Fruit fly (Drosophila melanogaster) whole organism, embryonic: Measurements from ENCODE around the gene CG13026.
A peak's percentile ranks its signal among the peaks of the same experiment; 100 is the strongest.

ENCODE experiments used
- CG10274 ChIP-seq: fragments of 200-800 bp; sonication (Bioruptor generic); optimal IDR thresholded peaks from 3 replicates; lab custom pipeline; 2017; ENCODE audit warnings: missing biosample characterization, mild to moderate bottlenecking, missing genetic modification characterization
- CG10366 ChIP-seq: fragments of 200-800 bp; sonication (Bioruptor generic); IDR thresholded peaks from 2 replicates; pipeline ENCODE4 v1.3.6; 2022; ENCODE audit warnings: missing biosample characterization, missing genetic modification characterization
- CG12219 ChIP-seq: fragments of 200-800 bp; sonication (Bioruptor generic); optimal IDR thresholded peaks from 3 replicates; lab custom pipeline; 2018; ENCODE audit warnings: missing biosample characterization, mild to moderate bottlenecking, missing genetic modification characterization
- CG12236 ChIP-seq: fragments of 200-800 bp; sonication (Bioruptor generic); optimal IDR thresholded peaks from 2 replicates; lab custom pipeline; 2016; ENCODE audit warnings: missing biosample characterization, missing genetic modification characterization
- CG1233 ChIP-seq: fragments of 200-800 bp; sonication (Bioruptor generic); optimal IDR thresholded peaks from 4 replicates; lab custom pipeline; 2018; ENCODE audit warnings: missing biosample characterization, mild to moderate bottlenecking, missing genetic modification characterization
- CG13424 ChIP-seq: fragments of 200-800 bp; sonication (Bioruptor generic); optimal IDR thresholded peaks from 2 replicates; lab custom pipeline; 2019; ENCODE audit warnings: missing biosample characterization, mild to moderate bottlenecking, missing genetic modification characterization, moderate library complexity
- CG13624 ChIP-seq: fragments of 200-800 bp; sonication (Bioruptor generic); optimal IDR thresholded peaks from 2 replicates; lab custom pipeline; 2016; ENCODE audit warnings: missing biosample characterization, missing genetic modification characterization
- CG14710 ChIP-seq: fragments of 200-800 bp; sonication (Bioruptor generic); optimal IDR thresholded peaks from 3 replicates; lab custom pipeline; 2019; ENCODE audit warnings: missing biosample characterization, mild to moderate bottlenecking, missing genetic modification characterization, moderate library complexity
- CG15073 ChIP-seq: fragments of 200-800 bp; sonication (Bioruptor generic); optimal IDR thresholded peaks from 2 replicates; lab custom pipeline; 2016; ENCODE audit warnings: missing biosample characterization, missing genetic modification characterization
- CG18619 ChIP-seq: fragments of 200-800 bp; sonication (Bioruptor generic); optimal IDR thresholded peaks from 3 replicates; lab custom pipeline; 2017; ENCODE audit warnings: missing biosample characterization, mild to moderate bottlenecking, missing genetic modification characterization
- CG30403 ChIP-seq: fragments of 200-800 bp; sonication (Bioruptor generic); optimal IDR thresholded peaks from 3 replicates; lab custom pipeline; 2016; ENCODE audit warnings: missing biosample characterization, missing genetic modification characterization
- CG3281 ChIP-seq: fragments of 200-800 bp; sonication (Bioruptor generic); optimal IDR thresholded peaks from 3 replicates; lab custom pipeline; 2017; ENCODE audit warnings: missing biosample characterization, mild to moderate bottlenecking, missing genetic modification characterization
- CG4328 ChIP-seq: fragments of 200-800 bp; sonication (Bioruptor generic); optimal IDR thresholded peaks from 3 replicates; lab custom pipeline; 2017; ENCODE audit warnings: missing biosample characterization, missing genetic modification reagents, missing genetic modification characterization
- CG4854 ChIP-seq: fragments of 200-800 bp; sonication (Bioruptor generic); optimal IDR thresholded peaks from 2 replicates; lab custom pipeline; 2016; ENCODE audit warnings: missing biosample characterization, missing genetic modification characterization, inconsistent platforms
- CG7928 ChIP-seq: fragments of 200-800 bp; sonication (Bioruptor generic); optimal IDR thresholded peaks from 2 replicates; lab custom pipeline; 2017; ENCODE audit warnings: missing biosample characterization, mild to moderate bottlenecking, missing genetic modification characterization
- CG8089 ChIP-seq: fragments of 200-800 bp; sonication (Bioruptor generic); optimal IDR thresholded peaks from 3 replicates; lab custom pipeline; 2016; ENCODE audit warnings: missing biosample characterization, missing genetic modification characterization
- CG8944 ChIP-seq: fragments of 200-800 bp; sonication (Bioruptor generic); optimal IDR thresholded peaks from 3 replicates; lab custom pipeline; 2016; ENCODE audit warnings: missing biosample characterization, missing genetic modification characterization
- CG9215 ChIP-seq: fragments of 200-800 bp; sonication (Bioruptor generic); IDR thresholded peaks from 2 replicates; pipeline ENCODE4 v1.3.6; 2022; ENCODE audit warnings: missing biosample characterization, missing genetic modification characterization
- CG9797 ChIP-seq: fragments of 200-800 bp; sonication (Bioruptor generic); optimal IDR thresholded peaks from 3 replicates; lab custom pipeline; 2018; ENCODE audit warnings: missing biosample characterization, mild to moderate bottlenecking, missing genetic modification characterization
- CkIIα-i1 ChIP-seq: fragments of 200-800 bp; sonication (Bioruptor generic); IDR thresholded peaks from 2 replicates; pipeline ENCODE4 v1.3.6; 2022; ENCODE audit warnings: missing biosample characterization, missing genetic modification characterization
- Dbx ChIP-seq: fragments of 200-800 bp; sonication (Bioruptor generic); IDR thresholded peaks from 3 replicates; pipeline ENCODE4 v1.3.6; 2022; ENCODE audit warnings: missing biosample characterization, missing genetic modification characterization
- Deaf1 ChIP-seq: fragments of 200-800 bp; optimal IDR thresholded peaks from 3 replicates; lab custom pipeline; 2019; ENCODE audit warnings: missing biosample characterization, mild to moderate bottlenecking, missing genetic modification characterization, moderate library complexity
- Dip2 ChIP-seq: fragments of 200-800 bp; sonication (Bioruptor generic); IDR thresholded peaks from 2 replicates; pipeline ENCODE4 v1.3.6; 2022; ENCODE audit warnings: missing biosample characterization, missing genetic modification characterization
- Elba2 ChIP-seq: fragments of 200-800 bp; sonication (Bioruptor generic); optimal IDR thresholded peaks from 3 replicates; lab custom pipeline; 2016; ENCODE audit warnings: missing biosample characterization, missing genetic modification characterization
- Fer2 ChIP-seq: fragments of 200-800 bp; sonication (Bioruptor generic); optimal IDR thresholded peaks from 2 replicates; lab custom pipeline; 2018; ENCODE audit warnings: missing biosample characterization, mild to moderate bottlenecking, missing genetic modification characterization, moderate library complexity
- Mes4 ChIP-seq: fragments of 200-800 bp; sonication (Bioruptor generic); optimal IDR thresholded peaks from 2 replicates; lab custom pipeline; 2016; ENCODE audit warnings: missing biosample characterization, missing genetic modification characterization
- Optix ChIP-seq: fragments of 200-800 bp; sonication (Bioruptor generic); IDR thresholded peaks from 3 replicates; pipeline ENCODE4 v1.3.6; 2022; ENCODE audit warnings: missing biosample characterization, missing genetic modification characterization
- Sry-β ChIP-seq: fragments of 200-800 bp; sonication (Bioruptor generic); optimal IDR thresholded peaks from 2 replicates; lab custom pipeline; 2018; ENCODE audit warnings: missing biosample characterization, mild to moderate bottlenecking, missing genetic modification characterization, moderate library complexity
- Sry-δ ChIP-seq: fragments of 200-800 bp; sonication (Bioruptor generic); optimal IDR thresholded peaks from 2 replicates; lab custom pipeline; 2016; ENCODE audit warnings: missing biosample characterization, missing genetic modification characterization
- Ssrp ChIP-seq: fragments of 200-800 bp; sonication (Bioruptor generic); optimal IDR thresholded peaks from 2 replicates; lab custom pipeline; 2018; ENCODE audit warnings: missing biosample characterization, mild to moderate bottlenecking, missing genetic modification characterization, moderate library complexity
- Taf1 ChIP-seq: fragments of 200-800 bp; sonication (Bioruptor generic); IDR thresholded peaks from 2 replicates; pipeline ENCODE4 v1.3.6; 2022; ENCODE audit warnings: missing biosample characterization, missing genetic modification characterization
- abd-A ChIP-seq: fragments of 200-800 bp; sonication (Bioruptor generic); optimal IDR thresholded peaks from 3 replicates; lab custom pipeline; 2019; ENCODE audit warnings: missing biosample characterization, mild to moderate bottlenecking, missing genetic modification characterization, moderate library complexity
- amos ChIP-seq: fragments of 200-800 bp; sonication (Bioruptor generic); IDR thresholded peaks from 2 replicates; pipeline ENCODE4 v1.3.6; 2022; ENCODE audit warnings: missing biosample characterization, missing genetic modification characterization; ENCODE audit not compliant: partially characterized antibody
- ash1 ChIP-seq: fragments of 200-800 bp; sonication (Bioruptor generic); optimal IDR thresholded peaks from 2 replicates; lab custom pipeline; 2018; ENCODE audit warnings: missing biosample characterization, mild to moderate bottlenecking, missing genetic modification characterization
- bigmax ChIP-seq: fragments of 200-800 bp; sonication (Bioruptor generic); optimal IDR thresholded peaks from 2 replicates; lab custom pipeline; 2018; ENCODE audit warnings: missing biosample characterization, mild to moderate bottlenecking, missing genetic modification characterization
- br ChIP-seq: fragments of >200 bp; optimal IDR thresholded peaks from 2 replicates; lab custom pipeline; 2017
- btn ChIP-seq: fragments of 200-800 bp; sonication (Bioruptor generic); optimal IDR thresholded peaks from 2 replicates; lab custom pipeline; 2016; ENCODE audit warnings: missing biosample characterization, missing genetic modification characterization
- crc ChIP-seq: fragments of 200-800 bp; sonication (Bioruptor generic); optimal IDR thresholded peaks from 2 replicates; lab custom pipeline; 2016; ENCODE audit warnings: missing biosample characterization, missing genetic modification characterization
- en ChIP-seq: fragments of 200-800 bp; sonication (Bioruptor generic); optimal IDR thresholded peaks from 2 replicates; lab custom pipeline; 2016; ENCODE audit warnings: missing biosample characterization, missing genetic modification characterization
- ewg ChIP-seq: fragments of 200-800 bp; sonication (Bioruptor generic); optimal IDR thresholded peaks from 3 replicates; lab custom pipeline; 2017; ENCODE audit warnings: mild to moderate bottlenecking, missing biosample characterization, missing genetic modification reagents, missing genetic modification characterization
- exex ChIP-seq: fragments of 200-800 bp; sonication (Bioruptor generic); optimal IDR thresholded peaks from 4 replicates; lab custom pipeline; 2018; ENCODE audit warnings: missing biosample characterization, mild to moderate bottlenecking, missing genetic modification characterization, moderate library complexity
- hb ChIP-seq: fragments of 200-800 bp; sonication (Bioruptor generic); IDR thresholded peaks from 3 replicates; pipeline ENCODE4 v1.3.6; 2022; ENCODE audit warnings: missing biosample characterization, missing genetic modification characterization; ENCODE audit not compliant: partially characterized antibody
- jing ChIP-seq: fragments of 200-800 bp; sonication (Bioruptor generic); optimal IDR thresholded peaks from 2 replicates; lab custom pipeline; 2018; ENCODE audit warnings: missing biosample characterization, mild to moderate bottlenecking, missing genetic modification characterization
- org-1 ChIP-seq: fragments of 200-800 bp; sonication (Bioruptor generic); optimal IDR thresholded peaks from 2 replicates; lab custom pipeline; 2017; ENCODE audit warnings: missing biosample characterization, missing genetic modification characterization
- pho ChIP-seq: fragments of 200-800 bp; sonication (Bioruptor generic); optimal IDR thresholded peaks from 2 replicates; lab custom pipeline; 2016; ENCODE audit warnings: missing biosample characterization, missing genetic modification characterization
- phol ChIP-seq: fragments of 200-800 bp; sonication (Bioruptor generic); optimal IDR thresholded peaks from 3 replicates; lab custom pipeline; 2018; ENCODE audit warnings: missing biosample characterization, mild to moderate bottlenecking, missing genetic modification characterization, moderate library complexity
- psq ChIP-seq: fragments of 200-800 bp; sonication (Bioruptor generic); optimal IDR thresholded peaks from 2 replicates; lab custom pipeline; 2017; ENCODE audit warnings: missing biosample characterization, missing genetic modification characterization
- sens ChIP-seq: fragments of 200-800 bp; sonication (Bioruptor generic); peaks from one replicate; lab custom pipeline; 2016; ENCODE audit warnings: missing biosample characterization, missing genetic modification characterization
- shn ChIP-seq: fragments of 200-800 bp; sonication (Bioruptor generic); optimal IDR thresholded peaks from 3 replicates; lab custom pipeline; 2016; ENCODE audit warnings: missing biosample characterization, missing genetic modification characterization
- ttk ChIP-seq: fragments of 200-800 bp; sonication (Bioruptor generic); IDR thresholded peaks from 2 replicates; pipeline ENCODE4 v2.1.2; 2022; ENCODE audit warnings: missing biosample characterization, missing genetic modification characterization
- tup ChIP-seq: fragments of 200-800 bp; sonication (Bioruptor generic); optimal IDR thresholded peaks from 2 replicates; lab custom pipeline; 2016; ENCODE audit warnings: missing biosample characterization, mild to moderate bottlenecking, missing genetic modification characterization, moderate library complexity

The CG13026 gene

dm6 chr3L:16713446-16714192 is 12.3 kb downstream of the CG13026 start (continued):
- no peak for TF ChIP-seq pho
- no peak for TF ChIP-seq ash1 (GFP tag; lab: Kevin White, UChicago)
- TF ChIP-seq abd-A = no peak
- no peak for TF ChIP-seq bigmax (GFP tag; lab: Kevin White, UChicago)
- no peak for TF ChIP-seq psq (GFP tag; lab: Kevin White, UChicago)
- no peak for TF ChIP-seq Deaf1 (tag; lab: Kevin White, UChicago)
- peak; percentile 1 for TF ChIP-seq CG14710 (tag; lab: Kevin White, UChicago)
- no peak for TF ChIP-seq Fer2 (tag; lab: Kevin White, UChicago)
- TF ChIP-seq Sry-δ = peak; percentile 16
- TF ChIP-seq jing (GFP tag; lab: Kevin White, UChicago) = no peak
- no peak for TF ChIP-seq br
- no peak for TF ChIP-seq shn (GFP tag; lab: Kevin White, UChicago)
- peak; percentile 7 for TF ChIP-seq phol (tag; lab: Kevin White, UChicago)
- peak; percentile 4 for TF ChIP-seq CG4328 (GFP tag; lab: Kevin White, UChicago)
- no peak for TF ChIP-seq CkIIα-i1 (GFP tag; lab: Robert Waterston, UW)
- no peak for TF ChIP-seq CG30403 (GFP tag; lab: Kevin White, UChicago)
- no peak for TF ChIP-seq ewg (GFP tag; lab: Kevin White, UChicago)
- no peak for TF ChIP-seq CG9215 (GFP tag; lab: Robert Waterston, UW)
- TF ChIP-seq CG7928 (GFP tag; lab: Kevin White, UChicago) = no peak
- no peak for TF ChIP-seq CG3281 (GFP tag; lab: Kevin White, UChicago)
- no peak for TF ChIP-seq CG8944 (GFP tag; lab: Kevin White, UChicago)
- peak; percentile 55 for TF ChIP-seq amos (GFP tag; lab: Robert Waterston, UW)
- no peak for TF ChIP-seq exex
- no peak for TF ChIP-seq Mes4 (GFP tag; lab: Kevin White, UChicago)
- no peak for TF ChIP-seq org-1 (GFP tag; lab: Kevin White, UChicago)
- no peak for TF ChIP-seq Sry-β (GFP tag; lab: Kevin White, UChicago)
- TF ChIP-seq CG18619 (GFP tag; lab: Kevin White, UChicago) = no peak
- peak; percentile 60; the same call in 1 of the 3 replicates for TF ChIP-seq hb (GFP tag; lab: Robert Waterston, UW)
- TF ChIP-seq CG4854 (GFP tag; lab: Kevin White, UChicago) = no peak
- no peak for TF ChIP-seq ttk
- TF ChIP-seq CG9797 (GFP tag; lab: Kevin White, UChicago) = no peak
- no peak for TF ChIP-seq CG1233 (GFP tag; lab: Kevin White, UChicago)
- TF ChIP-seq crc (GFP tag; lab: Kevin White, UChicago) = no peak
- TF ChIP-seq tup (GFP tag; lab: Kevin White, UChicago) = no peak
- TF ChIP-seq Ssrp (tag; lab: Kevin White, UChicago) = no peak
- TF ChIP-seq Dbx = no peak; the same call in 2 of the 3 replicates
- TF ChIP-seq Optix (GFP tag; lab: Robert Waterston, UW) = no peak
- TF ChIP-seq btn (GFP tag; lab: Kevin White, UChicago) = no peak
- no peak for TF ChIP-seq Taf1 (GFP tag; lab: Robert Waterston, UW)
- TF ChIP-seq Elba2 = no peak
- TF ChIP-seq CG13624 (GFP tag; lab: Kevin White, UChicago) = no peak
- TF ChIP-seq CG12219 = no peak
- TF ChIP-seq CG10366 = no peak
- no peak for TF ChIP-seq CG15073
- TF ChIP-seq CG12236 (GFP tag; lab: Kevin White, UChicago) = no peak
- TF ChIP-seq CG13424 (tag; lab: Kevin White, UChicago) = no peak
- TF ChIP-seq CG8089 = no peak
- TF ChIP-seq CG10274 = no peak
- TF ChIP-seq en (GFP tag; lab: Kevin White, UChicago) = no peak
- peak; percentile 72 for TF ChIP-seq sens (GFP tag; lab: Kevin White, UChicago)
- TF ChIP-seq Dip2 (GFP tag; lab: Robert Waterston, UW) = no peak
